Worm (Caenorhabditis elegans) whole organism, L2 larva: Measurements from ENCODE around the gene F19B10.3.

Experiments
- C34F6.9 ChIP-seq: fragments of 150-350 bp; optimal IDR thresholded peaks from 2 replicates; lab custom pipeline; 2014; ENCODE audit warnings: missing biosample characterization, missing genetic modification characterization
- F13H6.1 ChIP-seq: sonication (generic microtip); optimal IDR thresholded peaks from 2 replicates; lab custom pipeline; 2016; ENCODE audit warnings: missing genetic modification characterization, missing compliant biosample characterization
- Y55F3AM.14 ChIP-seq: fragments of 200-800 bp; sonication (Bioruptor generic); optimal IDR thresholded peaks from 2 replicates; lab custom pipeline; 2018; ENCODE audit warnings: mild to moderate bottlenecking, missing genetic modification characterization, missing compliant biosample characterization
- ZK546.5 ChIP-seq: sonication (generic microtip); optimal IDR thresholded peaks from 2 replicates; lab custom pipeline; 2017; ENCODE audit warnings: missing biosample characterization, missing genetic modification characterization
- alr-1 ChIP-seq: fragments of 150-350 bp; optimal IDR thresholded peaks from 2 replicates; lab custom pipeline; 2014; ENCODE audit warnings: missing biosample characterization, missing genetic modification characterization
- aly-2 ChIP-seq: fragments of 150-350 bp; optimal IDR thresholded peaks from 2 replicates; lab custom pipeline; 2014; ENCODE audit warnings: missing biosample characterization, missing genetic modification characterization
- ama-1 ChIP-seq: fragments of 150-350 bp; optimal IDR thresholded peaks from 2 replicates; lab custom pipeline; 2018; ENCODE audit warnings: inconsistent platforms
- ceh-16 ChIP-seq: fragments of 150-350 bp; optimal IDR thresholded peaks from 2 replicates; lab custom pipeline; 2014; ENCODE audit warnings: missing biosample characterization, missing genetic modification characterization
- crh-2 ChIP-seq: sonication (generic microtip); optimal IDR thresholded peaks from 2 replicates; lab custom pipeline; 2017; ENCODE audit warnings: missing biosample characterization, missing genetic modification characterization
- dmd-4 ChIP-seq: sonication (generic microtip); optimal IDR thresholded peaks from 2 replicates; lab custom pipeline; 2017; ENCODE audit warnings: missing biosample characterization, missing genetic modification characterization
- egl-27 ChIP-seq: sonication (generic microtip); optimal IDR thresholded peaks from 3 replicates; lab custom pipeline; 2017; ENCODE audit warnings: missing biosample characterization, missing genetic modification reagents, missing genetic modification characterization
- elt-1 ChIP-seq: fragments of 150-350 bp; optimal IDR thresholded peaks from 2 replicates; lab custom pipeline; 2014; ENCODE audit warnings: missing biosample characterization, missing genetic modification characterization
- lin-13 ChIP-seq: fragments of 150-350 bp; optimal IDR thresholded peaks from 2 replicates; lab custom pipeline; 2014; ENCODE audit warnings: missing biosample characterization, missing genetic modification reagents, missing genetic modification characterization
- lin-39 ChIP-seq: fragments of 150-350 bp; optimal IDR thresholded peaks from 2 replicates; lab custom pipeline; 2014; ENCODE audit warnings: missing biosample characterization, missing genetic modification reagents, missing genetic modification characterization
- mab-5 ChIP-seq: fragments of 150-350 bp; optimal IDR thresholded peaks from 2 replicates; lab custom pipeline; 2014; ENCODE audit warnings: missing biosample characterization, missing genetic modification characterization
- mbf-1 ChIP-seq: sonication (generic microtip); optimal IDR thresholded peaks from 2 replicates; lab custom pipeline; 2017; ENCODE audit warnings: missing biosample characterization, missing genetic modification characterization
- mdl-1 ChIP-seq, 2 experiments: fragments of 150-350 bp in 1 of 2; sonication (generic microtip) in 1 of 2; optimal IDR thresholded peaks; 2 replicates each; lab custom pipeline; 2017; ENCODE audit warnings: missing biosample characterization in 2 of 2, missing genetic modification characterization in 2 of 2
- nhr-10 ChIP-seq: sonication (generic microtip); optimal IDR thresholded peaks from 2 replicates; lab custom pipeline; 2017; ENCODE audit warnings: missing biosample characterization, missing genetic modification characterization
- nhr-11 ChIP-seq: fragments of 150-350 bp; optimal IDR thresholded peaks from 2 replicates; lab custom pipeline; 2014; ENCODE audit warnings: missing biosample characterization, missing genetic modification characterization
- nhr-12 ChIP-seq: fragments of 150-350 bp; optimal IDR thresholded peaks from 2 replicates; lab custom pipeline; 2014; ENCODE audit warnings: missing biosample characterization, missing genetic modification characterization
- nhr-129 ChIP-seq: fragments of 150-350 bp; optimal IDR thresholded peaks from 2 replicates; lab custom pipeline; 2014; ENCODE audit warnings: missing biosample characterization, missing genetic modification characterization
- nhr-21 ChIP-seq: fragments of 150-350 bp; optimal IDR thresholded peaks from 2 replicates; lab custom pipeline; 2014; ENCODE audit warnings: missing biosample characterization, missing genetic modification characterization
- nhr-23 ChIP-seq: fragments of 150-350 bp; optimal IDR thresholded peaks from 2 replicates; lab custom pipeline; 2014; ENCODE audit warnings: missing biosample characterization, missing genetic modification reagents, missing genetic modification characterization
- nhr-25 ChIP-seq: fragments of 150-350 bp; sonication (generic microtip); optimal IDR thresholded peaks from 3 replicates; lab custom pipeline; 2014; ENCODE audit warnings: missing biosample characterization, missing genetic modification characterization
- nhr-6 ChIP-seq: fragments of 150-350 bp; optimal IDR thresholded peaks from 2 replicates; lab custom pipeline; 2014; ENCODE audit warnings: missing biosample characterization, missing genetic modification characterization
- sem-4 ChIP-seq: fragments of 150-350 bp; optimal IDR thresholded peaks from 2 replicates; lab custom pipeline; 2014; ENCODE audit warnings: missing biosample characterization, missing genetic modification reagents, missing genetic modification characterization
- sma-3 ChIP-seq: sonication (generic microtip); optimal IDR thresholded peaks from 2 replicates; lab custom pipeline; 2016; ENCODE audit warnings: missing genetic modification reagents, missing genetic modification characterization, missing compliant biosample characterization
- snpc-4 ChIP-seq: fragments of 150-350 bp; optimal IDR thresholded peaks from 2 replicates; lab custom pipeline; 2014; ENCODE audit warnings: missing biosample characterization, missing genetic modification characterization
- zag-1 ChIP-seq: fragments of 150-350 bp; optimal IDR thresholded peaks from 2 replicates; lab custom pipeline; 2014; ENCODE audit warnings: missing biosample characterization, missing genetic modification characterization
- ztf-1 ChIP-seq: fragments of 200-800 bp; sonication (Bioruptor generic); conservative IDR thresholded peaks from 2 replicates; pipeline ENCODE4 v1.3.6; 2022; ENCODE audit warnings: missing genetic modification characterization, missing compliant biosample characterization
- ztf-11 ChIP-seq: sonication (generic microtip); optimal IDR thresholded peaks from 2 replicates; lab custom pipeline; 2017; ENCODE audit warnings: missing biosample characterization, missing genetic modification characterization
- ztf-4 ChIP-seq: fragments of 150-350 bp; optimal IDR thresholded peaks from 2 replicates; lab custom pipeline; 2014; ENCODE audit warnings: missing biosample characterization, missing genetic modification characterization

Gene F19B10.3

DNA sequence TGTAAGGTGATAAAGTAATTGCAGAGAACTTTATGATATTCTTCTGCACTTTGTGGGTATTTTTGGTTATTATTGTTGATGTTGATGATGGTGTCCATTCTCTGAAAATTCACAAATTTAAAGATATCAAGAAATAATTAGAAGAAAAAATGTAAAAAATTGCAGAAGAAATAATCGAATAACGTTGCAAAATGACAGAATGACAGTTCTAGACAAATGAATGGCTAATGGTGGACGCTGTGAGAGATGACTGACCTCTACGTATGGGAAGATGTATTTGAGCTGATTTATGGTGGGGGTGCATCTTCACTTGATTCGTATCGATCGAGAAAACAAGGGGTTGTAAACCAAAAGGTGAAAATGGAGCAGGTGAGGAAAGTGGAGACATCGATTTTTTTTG, 8.9 kb downstream of the F19B10.3 start, which contains the start of gene sea-1:
Gene sea-1 (minus strand): TSS at position 101 of the 400 bp plus-strand sequence.
- no peak for TF ChIP-seq mab-5 (tag; lab: Kevin White, UChicago)
- no peak for TF ChIP-seq C34F6.9 (tag; lab: Kevin White, UChicago)
- no peak for TF ChIP-seq nhr-25
- no peak for TF ChIP-seq crh-2
- no peak for TF ChIP-seq zag-1 (tag; lab: Kevin White, UChicago)
- no peak for TF ChIP-seq mbf-1 (tag; lab: Kevin White, UChicago)
- TF ChIP-seq ztf-11 (tag; lab: Kevin White, UChicago) = no peak
- no peak for TF ChIP-seq nhr-12 (tag; lab: Kevin White, UChicago)
- no peak for TF ChIP-seq Y55F3AM.14 (GFP tag; lab: Kevin White, UChicago)
- TF ChIP-seq egl-27 (tag; lab: Kevin White, UChicago) = no peak

DNA sequence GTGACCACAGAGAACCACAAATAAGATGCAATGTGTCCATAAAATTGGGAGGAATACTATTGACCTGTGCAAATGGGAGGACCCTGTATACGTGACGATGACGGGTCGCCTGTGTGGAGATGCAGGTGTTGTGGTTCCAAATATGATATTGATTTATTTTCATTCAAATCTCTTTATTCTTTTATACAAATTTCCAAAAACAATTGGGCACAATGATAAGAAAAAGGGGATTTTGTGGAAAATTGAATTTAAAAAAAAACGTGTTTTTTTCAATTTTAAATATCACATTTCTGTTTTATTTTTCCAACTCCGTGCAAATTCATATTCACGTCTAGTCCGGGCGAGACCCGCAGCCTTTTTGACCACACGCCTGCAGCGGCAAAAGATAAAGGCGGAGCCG, 10.6 kb downstream of the F19B10.3 start, which contains the start of gene F19B10.2:
Gene F19B10.2 (plus strand): TSS at position 301 of the 400 bp plus-strand sequence.
- TF ChIP-seq lin-39 (tag; lab: Kevin White, UChicago) = no peak
- TF ChIP-seq alr-1 (tag; lab: Kevin White, UChicago) = no peak
- TF ChIP-seq C34F6.9 (tag; lab: Kevin White, UChicago) = no peak
- no peak for TF ChIP-seq ZK546.5 (tag; lab: Kevin White, UChicago)
- TF ChIP-seq nhr-129 = no peak
- TF ChIP-seq ceh-16 = no peak
- TF ChIP-seq nhr-6 (tag; lab: Kevin White, UChicago) = no peak
- no peak for TF ChIP-seq ztf-11 (tag; lab: Kevin White, UChicago)
- no peak for TF ChIP-seq F13H6.1
- TF ChIP-seq ztf-4 (tag; lab: Kevin White, UChicago) = no peak
- no peak for TF ChIP-seq nhr-21 (tag; lab: Kevin White, UChicago)
- TF ChIP-seq nhr-11 (tag; lab: Kevin White, UChicago) = no peak
- TF ChIP-seq sem-4 (tag; lab: Kevin White, UChicago) = no peak
- no peak for TF ChIP-seq sma-3 (GFP tag; lab: Kevin White, UChicago)
- no peak for TF ChIP-seq crh-2
- no peak for TF ChIP-seq ztf-1
- no peak for TF ChIP-seq nhr-10 (tag; lab: Kevin White, UChicago)
- no peak for TF ChIP-seq dmd-4 (tag; lab: Kevin White, UChicago)

DNA sequence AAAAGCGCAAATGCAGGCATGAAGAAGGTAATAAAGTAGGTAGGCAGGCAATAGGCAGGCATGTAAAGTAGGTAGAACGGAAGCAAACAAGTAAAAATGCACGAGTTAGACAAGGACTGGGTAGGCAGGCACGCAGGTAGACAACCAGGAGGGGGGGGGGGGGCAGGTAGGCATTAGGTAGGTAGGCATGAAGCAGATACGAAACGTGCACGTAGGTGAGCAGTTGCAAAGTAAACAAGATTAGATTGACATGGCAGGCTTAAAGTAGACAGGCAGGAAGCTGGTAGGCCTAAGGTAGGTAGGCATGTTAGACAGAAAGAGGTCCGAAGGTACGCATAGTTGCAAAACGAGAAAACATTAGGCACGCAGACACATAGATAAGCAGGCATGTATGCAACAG, 14.4 kb downstream of the F19B10.3 start:
- TF ChIP-seq lin-39 (tag; lab: Kevin White, UChicago) (no peak), elt-1 (tag; lab: Kevin White, UChicago) (no peak), mdl-1 (tag; optimal IDR thresholded peaks at IDR 0.05; lab: Kevin White, UChicago) (no peak)

DNA sequence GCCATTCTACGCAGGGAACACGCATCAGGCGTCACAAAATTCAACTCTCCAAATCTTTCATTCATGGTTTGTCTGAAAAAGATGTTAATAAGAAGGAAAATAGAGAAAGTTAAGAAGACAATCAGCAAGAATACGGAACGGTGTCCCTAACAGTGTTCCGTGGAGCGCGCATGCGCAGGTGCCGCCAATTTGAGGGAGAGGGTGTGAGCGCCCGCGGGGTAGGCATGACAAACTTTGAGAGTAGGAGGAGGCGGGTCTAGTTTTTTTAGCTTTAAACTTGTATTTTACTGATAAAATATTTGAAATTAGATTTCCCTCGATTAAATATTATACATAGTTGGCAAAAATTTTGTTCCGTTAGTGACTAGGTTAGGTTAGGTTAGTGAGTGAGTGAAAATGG, 15.8 kb downstream of the F19B10.3 start:
- TF ChIP-seq snpc-4 (tag; lab: Kevin White, UChicago) (no peak), lin-39 (tag; lab: Kevin White, UChicago) (no peak), nhr-6 (tag; lab: Kevin White, UChicago) (no peak), lin-13 (GFP tag; lab: Kevin White, UChicago) (no peak), ztf-4 (tag; lab: Kevin White, UChicago) (no peak), nhr-21 (tag; lab: Kevin White, UChicago) (no peak), ztf-11 (tag; lab: Kevin White, UChicago) (no peak), ama-1 (lab: Kevin White, UChicago) (no peak), nhr-23 (no peak)

DNA sequence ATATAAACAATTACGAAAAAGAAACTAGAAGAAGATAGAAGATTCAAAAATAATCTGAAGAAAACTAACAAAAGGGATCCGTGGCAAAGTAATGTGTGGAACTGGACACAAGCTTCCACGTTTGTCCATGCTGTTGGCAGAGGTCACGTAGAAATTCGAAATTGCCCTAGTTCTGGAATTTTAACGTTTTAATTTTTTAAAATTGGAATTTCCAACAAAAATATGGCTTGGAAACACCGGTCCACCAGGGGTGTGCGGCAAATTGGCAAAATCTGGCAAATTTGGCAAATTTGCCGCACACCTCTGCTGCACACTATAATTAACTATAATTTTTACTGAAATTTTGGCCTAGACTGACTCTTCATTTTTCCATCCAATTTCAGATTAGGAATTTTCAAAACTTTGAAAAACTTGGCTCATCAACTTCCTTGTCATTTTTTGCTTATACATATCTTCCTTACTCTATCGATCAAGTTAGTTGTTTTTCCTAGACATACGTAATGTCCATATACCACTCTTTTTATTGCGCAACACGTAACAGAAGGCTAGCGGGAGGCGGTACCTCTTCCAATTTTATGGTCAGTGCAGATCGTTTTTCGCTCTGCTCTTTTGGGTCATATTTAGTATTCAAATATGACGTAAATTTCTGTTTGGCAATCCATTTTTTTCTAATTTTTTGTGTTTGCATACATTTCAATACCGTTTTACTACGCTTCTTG, 17.0 kb downstream of the F19B10.3 start, which contains the start of gene F19B10.10:
Gene F19B10.10 (minus strand): TSS at position 51 of the 719 bp plus-strand sequence.
- TF ChIP-seq nhr-12 (tag; lab: Kevin White, UChicago) = no peak
- no peak for TF ChIP-seq sma-3 (GFP tag; lab: Kevin White, UChicago)
- TF ChIP-seq nhr-10 (tag; lab: Kevin White, UChicago) = no peak
- no peak for TF ChIP-seq dmd-4 (tag; lab: Kevin White, UChicago)
- TF ChIP-seq aly-2 = no peak
- no peak for TF ChIP-seq ama-1 (lab: Kevin White, UChicago)
- no peak for TF ChIP-seq ZK546.5 (tag; lab: Kevin White, UChicago)
- TF ChIP-seq C34F6.9 (tag; lab: Kevin White, UChicago) = no peak
